Fruit fly (Drosophila melanogaster) whole organism, pupa: ENCODE results near the gene CG7768.
A peak's percentile ranks its signal among the peaks of the same experiment; 100 is the strongest.

ENCODE experiments used
- CG32121 ChIP-seq: fragments of 200-800 bp; sonication (Bioruptor generic); IDR thresholded peaks from 2 replicates; pipeline ENCODE4 v1.3.6; 2022; ENCODE audit warnings: missing biosample characterization, missing genetic modification characterization
- CG34367 ChIP-seq: fragments of 200-800 bp; sonication (Bioruptor generic); optimal IDR thresholded peaks from 2 replicates; lab custom pipeline; 2018; ENCODE audit warnings: missing biosample characterization, mild to moderate bottlenecking, missing genetic modification characterization
- EcR ChIP-seq: fragments of 200-800 bp; sonication (Bioruptor generic); optimal IDR thresholded peaks from 3 replicates; lab custom pipeline; 2019; ENCODE audit warnings: missing biosample characterization, missing genetic modification characterization, mild to moderate bottlenecking, moderate library complexity, missing genetic modification reagents
- Pif1A ChIP-seq: fragments of 200-800 bp; sonication (Bioruptor generic); optimal IDR thresholded peaks from 3 replicates; lab custom pipeline; 2016; ENCODE audit warnings: missing biosample characterization, missing genetic modification characterization
- Snoo ChIP-seq: fragments of 200-800 bp; sonication (Bioruptor generic); optimal IDR thresholded peaks from 3 replicates; lab custom pipeline; 2017; ENCODE audit warnings: missing biosample characterization, mild to moderate bottlenecking, missing genetic modification characterization, inconsistent platforms

- TF ChIP-seq EcR (GFP tag; lab: Kevin White, UChicago) (no peak), Pif1A (no peak), CG34367 (tag; lab: Kevin White, UChicago) (no peak), CG32121 (no peak), Snoo (tag; lab: Kevin White, UChicago) (peak; percentile 5)
These were observed 40.4 kb upstream of the CG7768 start for dm6 chr3L:14177476-14178179.
